Worm (Caenorhabditis elegans) whole organism, late embryonic: ENCODE results near the gene nhr-235.

ENCODE experiments used
- C08G9.2 ChIP-seq: sonication (generic microtip); optimal IDR thresholded peaks from 2 replicates; lab custom pipeline; 2016; ENCODE audit warnings: mild to moderate bottlenecking, missing genetic modification characterization, moderate library complexity, missing compliant biosample characterization
- C38D4.7 ChIP-seq: fragments of 200-800 bp; sonication (Bioruptor generic); optimal IDR thresholded peaks from 2 replicates; lab custom pipeline; 2018; ENCODE audit warnings: mild to moderate bottlenecking, missing genetic modification characterization, moderate library complexity, missing compliant biosample characterization
- F13H6.1 ChIP-seq: sonication (generic microtip); optimal IDR thresholded peaks from 2 replicates; lab custom pipeline; 2016; ENCODE audit warnings: missing genetic modification characterization, missing compliant biosample characterization
- K02D7.2 ChIP-seq: sonication (generic microtip); optimal IDR thresholded peaks from 2 replicates; lab custom pipeline; 2017; ENCODE audit warnings: mild to moderate bottlenecking, missing genetic modification characterization, missing compliant biosample characterization
- ahr-1 ChIP-seq: sonication (generic microtip); optimal IDR thresholded peaks from 2 replicates; lab custom pipeline; 2016; ENCODE audit warnings: missing genetic modification characterization, missing compliant biosample characterization
- ama-1 ChIP-seq: fragments of 150-350 bp; optimal IDR thresholded peaks from 2 replicates; lab custom pipeline; 2014
- ceh-30 ChIP-seq: fragments of 150-350 bp; optimal IDR thresholded peaks from 2 replicates; lab custom pipeline; 2014; ENCODE audit warnings: missing biosample characterization, missing genetic modification characterization
- ceh-31 ChIP-seq: sonication (generic microtip); optimal IDR thresholded peaks from 2 replicates; lab custom pipeline; 2016; ENCODE audit warnings: missing genetic modification characterization, missing compliant biosample characterization
- ceh-34 ChIP-seq: sonication (generic microtip); optimal IDR thresholded peaks from 2 replicates; lab custom pipeline; 2016; ENCODE audit warnings: mild to moderate bottlenecking, missing genetic modification characterization, missing compliant biosample characterization
- ceh-6 ChIP-seq: fragments of 200-800 bp; sonication (Bioruptor generic); optimal IDR thresholded peaks from 2 replicates; lab custom pipeline; 2018; ENCODE audit warnings: mild to moderate bottlenecking, missing genetic modification characterization, missing compliant biosample characterization
- dmd-4 ChIP-seq: sonication (generic microtip); optimal IDR thresholded peaks from 2 replicates; lab custom pipeline; 2016; ENCODE audit warnings: borderline replicate concordance, missing genetic modification characterization, missing compliant biosample characterization
- elt-2 ChIP-seq: sonication (generic microtip); optimal IDR thresholded peaks from 2 replicates; lab custom pipeline; 2016; ENCODE audit warnings: missing genetic modification reagents, missing genetic modification characterization, missing compliant biosample characterization
- elt-4 ChIP-seq: sonication (generic microtip); optimal IDR thresholded peaks from 2 replicates; lab custom pipeline; 2016; ENCODE audit warnings: missing genetic modification characterization, missing compliant biosample characterization
- fkh-6 ChIP-seq: sonication (generic microtip); optimal IDR thresholded peaks from 2 replicates; lab custom pipeline; 2016; ENCODE audit warnings: missing genetic modification characterization, missing compliant biosample characterization
- hlh-15 ChIP-seq: sonication (generic microtip); optimal IDR thresholded peaks from 2 replicates; lab custom pipeline; 2016; ENCODE audit warnings: missing genetic modification characterization, missing compliant biosample characterization
- hlh-30 ChIP-seq: sonication (generic microtip); optimal IDR thresholded peaks from 2 replicates; lab custom pipeline; 2017; ENCODE audit warnings: antibody characterized with exemption, missing genetic modification characterization, missing compliant biosample characterization; ENCODE audit not compliant: insufficient read depth
- hlh-8 ChIP-seq: sonication (generic microtip); optimal IDR thresholded peaks from 2 replicates; lab custom pipeline; 2016; ENCODE audit warnings: missing genotype, missing genetic modification characterization, missing compliant biosample characterization
- lim-6 ChIP-seq: sonication (generic microtip); optimal IDR thresholded peaks from 2 replicates; lab custom pipeline; 2016; ENCODE audit warnings: missing genetic modification characterization, missing compliant biosample characterization
- lin-11 ChIP-seq: fragments of 200-800 bp; sonication (Bioruptor generic); optimal IDR thresholded peaks from 2 replicates; lab custom pipeline; 2018; ENCODE audit warnings: mild to moderate bottlenecking, missing genetic modification characterization, missing compliant biosample characterization
- madf-2 ChIP-seq: sonication (generic microtip); optimal IDR thresholded peaks from 2 replicates; lab custom pipeline; 2017; ENCODE audit warnings: missing genetic modification characterization, missing compliant biosample characterization
- mec-3 ChIP-seq: sonication (generic microtip); optimal IDR thresholded peaks from 2 replicates; lab custom pipeline; 2016; ENCODE audit warnings: borderline replicate concordance, missing genetic modification characterization, missing compliant biosample characterization
- nhr-232 ChIP-seq: sonication (generic microtip); optimal IDR thresholded peaks from 2 replicates; lab custom pipeline; 2016; ENCODE audit warnings: missing genetic modification characterization, missing compliant biosample characterization
- npax-4 ChIP-seq: sonication (generic microtip); optimal IDR thresholded peaks from 2 replicates; lab custom pipeline; 2016; ENCODE audit warnings: missing genetic modification characterization, missing compliant biosample characterization
- odd-2 ChIP-seq: sonication (generic microtip); optimal IDR thresholded peaks from 2 replicates; lab custom pipeline; 2017; ENCODE audit warnings: antibody characterized with exemption, mild to moderate bottlenecking, missing genetic modification characterization, missing compliant biosample characterization
- pag-3 ChIP-seq: sonication (generic microtip); optimal IDR thresholded peaks from 2 replicates; lab custom pipeline; 2016; ENCODE audit warnings: missing compliant biosample characterization, missing genetic modification characterization, borderline replicate concordance
- pat-9 ChIP-seq: fragments of 200-800 bp; sonication (Bioruptor generic); optimal IDR thresholded peaks from 2 replicates; lab custom pipeline; 2018; ENCODE audit warnings: mild to moderate bottlenecking, missing genetic modification characterization, moderate library complexity, missing compliant biosample characterization
- pha-2 ChIP-seq: sonication (generic microtip); optimal IDR thresholded peaks from 2 replicates; lab custom pipeline; 2017; ENCODE audit warnings: mild to moderate bottlenecking, missing genetic modification characterization, missing compliant biosample characterization
- pros-1 ChIP-seq: fragments of 150-350 bp; optimal IDR thresholded peaks from 2 replicates; lab custom pipeline; 2014; ENCODE audit warnings: missing biosample characterization, missing genetic modification reagents, missing genetic modification characterization
- ref-2 ChIP-seq: sonication (generic microtip); optimal IDR thresholded peaks from 2 replicates; lab custom pipeline; 2016; ENCODE audit warnings: missing genetic modification characterization, missing compliant biosample characterization
- sdc-2 ChIP-seq: sonication (generic microtip); optimal IDR thresholded peaks from 2 replicates; lab custom pipeline; 2016; ENCODE audit warnings: missing genotype, missing genetic modification characterization, missing compliant biosample characterization
- sox-4 ChIP-seq: sonication (generic microtip); optimal IDR thresholded peaks from 2 replicates; lab custom pipeline; 2017; ENCODE audit warnings: mild to moderate bottlenecking, missing genetic modification characterization, inconsistent platforms, missing compliant biosample characterization
- ttx-3 ChIP-seq: sonication (generic microtip); optimal IDR thresholded peaks from 2 replicates; lab custom pipeline; 2016; ENCODE audit warnings: missing genetic modification reagents, missing genetic modification characterization, missing compliant biosample characterization
- unc-3 ChIP-seq, 2 experiments: fragments of 200-800 bp in 1 of 2; sonication (Bioruptor generic) in 1 of 2; sonication (generic microtip) in 1 of 2; conservative IDR thresholded peaks in 1 of 2; optimal IDR thresholded peaks in 1 of 2; 2 replicates each; pipeline versions ENCODE4 v1.3.6 to Lab custom; 2016 to 2022; ENCODE audit warnings: missing compliant biosample characterization in 2 of 2, missing genetic modification characterization in 2 of 2, missing genetic modification reagents in 1 of 2
- unc-55 ChIP-seq: sonication (generic microtip); optimal IDR thresholded peaks from 2 replicates; lab custom pipeline; 2017; ENCODE audit warnings: missing biosample characterization, missing genetic modification reagents, missing genetic modification characterization
- unc-86 ChIP-seq: sonication (generic microtip); optimal IDR thresholded peaks from 2 replicates; lab custom pipeline; 2016; ENCODE audit warnings: missing genetic modification characterization, missing compliant biosample characterization

nhr-235 gene

DNA sequence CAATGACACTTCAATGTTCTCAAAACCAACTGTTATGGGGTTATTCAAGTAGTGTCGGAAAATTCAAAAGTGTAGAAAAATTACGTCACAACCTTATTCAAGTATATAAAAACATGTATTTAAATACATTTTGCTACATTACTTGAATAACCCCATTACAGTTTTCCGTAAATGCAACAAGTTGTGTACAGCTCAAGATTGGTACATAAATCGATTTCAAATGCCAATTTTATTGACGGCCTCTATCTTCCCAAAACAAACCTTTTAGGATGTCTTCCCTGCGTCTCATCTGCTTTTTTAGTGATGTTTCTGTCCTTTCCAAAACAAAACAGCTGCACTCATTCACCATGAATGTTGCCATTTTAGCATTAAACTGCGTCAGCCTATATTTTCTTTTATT is 11.1 kb upstream of the nhr-235 start, which contains the start of gene Y38E10A.28:
Y38E10A.28 (plus strand) TSS at position 301 of the 400 bp plus-strand sequence.
- TF ChIP-seq ahr-1 (tag; lab: Kevin White, UChicago): no peak
- TF ChIP-seq odd-2: no peak
- no peak for TF ChIP-seq unc-86
- no peak for TF ChIP-seq lim-6 (tag; lab: Kevin White, UChicago)
- no peak for TF ChIP-seq ceh-30 (tag; lab: Kevin White, UChicago)
- no peak for TF ChIP-seq ama-1 (lab: Kevin White, UChicago)
- no peak for TF ChIP-seq lin-11 (tag; lab: Kevin White, UChicago)
- no peak for TF ChIP-seq mec-3 (tag; lab: Kevin White, UChicago)
- TF ChIP-seq hlh-15: no peak
- TF ChIP-seq pha-2 (tag; lab: Kevin White, UChicago): no peak
- no peak for TF ChIP-seq F13H6.1 (tag; lab: Kevin White, UChicago)
- TF ChIP-seq elt-2 (tag; lab: Kevin White, UChicago): no peak
- TF ChIP-seq ref-2 (tag; lab: Kevin White, UChicago): no peak
- TF ChIP-seq nhr-232 (tag; lab: Kevin White, UChicago): no peak
- no peak for TF ChIP-seq pros-1
- no peak for TF ChIP-seq ceh-34 (tag; lab: Kevin White, UChicago)
- TF ChIP-seq elt-4: no peak
- no peak for TF ChIP-seq sdc-2 (tag; lab: Kevin White, UChicago)

DNA sequence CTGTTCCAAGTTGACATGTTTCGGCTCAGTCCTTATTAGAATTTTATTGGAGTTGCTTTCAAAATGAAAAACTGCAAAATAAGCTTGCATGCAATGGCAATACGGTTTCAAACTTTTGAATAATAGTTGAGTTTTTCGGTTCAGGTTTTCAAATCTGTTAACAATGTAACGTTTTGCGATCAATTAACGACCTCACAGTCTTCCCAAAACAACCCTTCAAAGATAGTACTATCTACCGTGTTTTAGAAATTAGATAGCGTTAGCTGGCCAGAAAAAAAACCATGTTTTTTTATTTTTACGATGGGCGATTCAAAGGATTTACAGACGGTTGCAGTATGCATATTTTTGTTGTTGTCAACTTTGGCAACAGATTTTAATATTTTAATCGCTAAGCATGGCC is 9.6 kb upstream of the nhr-235 start, which contains the start of gene Y38E10A.34:
Y38E10A.34 (plus strand) TSS at position 301 of the 400 bp plus-strand sequence.
- no peak for TF ChIP-seq fkh-6 (tag; lab: Kevin White, UChicago)
- TF ChIP-seq ttx-3 (tag; lab: Kevin White, UChicago): no peak
- no peak for TF ChIP-seq C08G9.2
- TF ChIP-seq ceh-31 (tag; lab: Kevin White, UChicago): no peak
- TF ChIP-seq K02D7.2 (tag; lab: Kevin White, UChicago): no peak
- TF ChIP-seq F13H6.1 (tag; lab: Kevin White, UChicago): no peak
- no peak for TF ChIP-seq pag-3 (tag; lab: Kevin White, UChicago)
- TF ChIP-seq hlh-30 (tag; lab: Kevin White, UChicago): no peak
- no peak for TF ChIP-seq C38D4.7 (GFP tag; lab: Kevin White, UChicago)
- TF ChIP-seq unc-55 (GFP tag; lab: Kevin White, UChicago): no peak
- no peak for TF ChIP-seq sox-4 (tag; lab: Kevin White, UChicago)
- TF ChIP-seq madf-2: no peak
- TF ChIP-seq ceh-30 (tag; lab: Kevin White, UChicago): no peak
- TF ChIP-seq nhr-232 (tag; lab: Kevin White, UChicago): no peak
- no peak for TF ChIP-seq pat-9 (tag; lab: Kevin White, UChicago)
- no peak for TF ChIP-seq hlh-8 (tag; lab: Kevin White, UChicago)
- TF ChIP-seq, all 69 proteins: peak for 0

DNA sequence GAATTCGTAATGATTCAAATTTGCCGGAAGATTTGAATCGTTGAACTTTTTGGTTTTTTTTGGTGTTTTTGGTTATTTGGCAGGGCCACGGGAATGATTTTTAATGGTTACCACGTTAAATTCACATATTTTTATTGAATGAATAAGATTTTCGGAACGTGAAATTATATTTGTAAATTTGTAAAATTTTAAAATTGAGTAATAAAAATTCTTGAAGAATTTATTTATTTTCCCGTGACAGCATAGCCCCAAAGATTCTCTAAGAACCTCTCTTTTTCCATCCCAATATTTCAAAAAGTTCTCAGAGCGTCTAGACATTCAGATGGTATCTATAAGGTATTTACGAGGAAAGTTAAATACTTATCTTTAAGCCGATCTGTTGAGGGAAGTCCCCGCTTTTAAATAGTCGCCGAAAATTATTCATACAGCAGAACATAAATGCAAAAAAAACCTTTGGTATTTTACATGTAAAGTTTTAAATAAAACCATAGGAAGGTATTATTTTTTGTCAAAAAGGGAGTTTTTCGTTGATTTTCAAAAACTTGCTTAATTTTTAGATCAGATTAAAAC is 5.6 kb upstream of the nhr-235 start, which contains the start of gene Y38E10A.17:
Y38E10A.17 (minus strand) TSS at position 51 of the 570 bp plus-strand sequence.
- TF ChIP-seq lim-6 (tag; lab: Kevin White, UChicago) (no peak), C38D4.7 (GFP tag; lab: Kevin White, UChicago) (no peak), fkh-6 (tag; lab: Kevin White, UChicago) (no peak), madf-2 (no peak), pros-1 (no peak), sdc-2 (tag; lab: Kevin White, UChicago) (no peak), dmd-4 (no peak), ceh-6 (GFP tag; lab: Kevin White, UChicago) (no peak), sox-4 (tag; lab: Kevin White, UChicago) (no peak), npax-4 (tag; lab: Kevin White, UChicago) (no peak), nhr-232 (tag; lab: Kevin White, UChicago) (no peak), K02D7.2 (tag; lab: Kevin White, UChicago) (no peak), ama-1 (lab: Kevin White, UChicago) (no peak), ceh-34 (tag; lab: Kevin White, UChicago) (no peak), unc-3 (GFP tag; conservative IDR thresholded peaks at IDR 0.05; lab: Robert Waterston, UW) (no peak), unc-3 (tag; optimal IDR thresholded peaks at IDR 0.05; lab: Kevin White, UChicago) (no peak)
